Fruit fly (Drosophila melanogaster) whole organism: ENCODE results near the gene HisCl1.

Source experiments
- CG8478 ChIP-seq: fragments of >200 bp; optimal IDR thresholded peaks from 2 replicates; lab custom pipeline; 2018; ENCODE audit warnings: inconsistent platforms
- Dll ChIP-seq: fragments of >200 bp; optimal IDR thresholded peaks from 2 replicates; lab custom pipeline; 2017
- EcR ChIP-seq, 2 experiments: fragments of >200 bp; optimal IDR thresholded peaks; 2 replicates each; lab custom pipeline; 2017; ENCODE audit warnings: missing biosample characterization in 2 of 2, missing genetic modification characterization in 2 of 2, missing genetic modification reagents in 2 of 2
- usp ChIP-seq: fragments of >200 bp; optimal IDR thresholded peaks from 2 replicates; lab custom pipeline; 2017; ENCODE audit warnings: missing biosample characterization, missing genetic modification characterization, mixed read lengths

dm6 chr3R:11751756-11752155 lies 35.2 kb upstream of the HisCl1 start:
- no peak for TF ChIP-seq usp (GFP tag; lab: Kevin White, UChicago)
- no peak for TF ChIP-seq EcR (GFP tag; optimal IDR thresholded peaks at IDR 0.05; lab: Kevin White, UChicago)
- TF ChIP-seq CG8478 = no peak
- TF ChIP-seq Dll (lab: Kevin White, UChicago) = no peak
